Worm (Caenorhabditis elegans) whole organism, L3 larva: Measurements from ENCODE around the gene dnj-13.

Experiments used
- ZK546.5 ChIP-seq: sonication (generic microtip); optimal IDR thresholded peaks from 2 replicates; lab custom pipeline; 2017; ENCODE audit warnings: missing biosample characterization, missing genetic modification characterization
- aly-2 ChIP-seq: fragments of 150-350 bp; optimal IDR thresholded peaks from 2 replicates; lab custom pipeline; 2014; ENCODE audit warnings: missing biosample characterization, missing genetic modification characterization
- ama-1 ChIP-seq: fragments of 150-350 bp; optimal IDR thresholded peaks from 2 replicates; lab custom pipeline; 2018
- ceh-16 ChIP-seq: sonication (generic microtip); optimal IDR thresholded peaks from 2 replicates; lab custom pipeline; 2017; ENCODE audit warnings: missing biosample characterization, missing genetic modification characterization
- ceh-28 ChIP-seq: fragments of 150-350 bp; optimal IDR thresholded peaks from 2 replicates; lab custom pipeline; 2014; ENCODE audit warnings: missing biosample characterization, missing genetic modification reagents, missing genetic modification characterization
- ceh-9 ChIP-seq: sonication (generic microtip); optimal IDR thresholded peaks from 2 replicates; lab custom pipeline; 2018; ENCODE audit warnings: missing biosample characterization, missing genetic modification characterization
- daf-12 ChIP-seq: fragments of 150-350 bp; optimal IDR thresholded peaks from 2 replicates; lab custom pipeline; 2014; ENCODE audit warnings: missing biosample characterization, missing genetic modification reagents, missing genetic modification characterization
- egl-27 ChIP-seq: sonication (generic microtip); optimal IDR thresholded peaks from 4 replicates; lab custom pipeline; 2017; ENCODE audit warnings: missing biosample characterization, missing genetic modification reagents, missing genetic modification characterization
- egl-5 ChIP-seq: fragments of 150-350 bp; optimal IDR thresholded peaks from 2 replicates; lab custom pipeline; 2017; ENCODE audit warnings: missing biosample characterization, missing genetic modification reagents, missing genetic modification characterization, inconsistent platforms
- elt-1 ChIP-seq: fragments of 150-350 bp; optimal IDR thresholded peaks from 2 replicates; lab custom pipeline; 2014; ENCODE audit warnings: missing biosample characterization, missing genetic modification characterization
- elt-2 ChIP-seq: sonication (generic microtip); optimal IDR thresholded peaks from 2 replicates; lab custom pipeline; 2016; ENCODE audit warnings: missing genetic modification reagents, mild to moderate bottlenecking, missing genetic modification characterization, missing compliant biosample characterization
- elt-3 ChIP-seq, 3 experiments: fragments of 150-350 bp in 1 of 3; sonication (generic microtip) in 2 of 3; optimal IDR thresholded peaks; 2 replicates in 2 of 3; 4 replicates in 1 of 3; lab custom pipeline; 2014 to 2017; ENCODE audit warnings: missing biosample characterization in 3 of 3, missing genetic modification characterization in 3 of 3
- eor-1 ChIP-seq, 2 experiments: fragments of 150-350 bp; optimal IDR thresholded peaks; 2 replicates each; lab custom pipeline; 2014 to 2018; ENCODE audit warnings: missing biosample characterization in 2 of 2, missing genetic modification characterization in 2 of 2
- fkh-10 ChIP-seq: sonication (generic microtip); optimal IDR thresholded peaks from 2 replicates; lab custom pipeline; 2017; ENCODE audit warnings: missing biosample characterization, missing genetic modification reagents, missing genetic modification characterization
- lin-15B ChIP-seq: fragments of 150-350 bp; optimal IDR thresholded peaks from 2 replicates; lab custom pipeline; 2014; ENCODE audit warnings: missing biosample characterization, missing genetic modification characterization
- lin-39 ChIP-seq: fragments of 150-350 bp; optimal IDR thresholded peaks from 2 replicates; lab custom pipeline; 2018; ENCODE audit warnings: missing biosample characterization, missing genetic modification reagents, missing genetic modification characterization
- lsy-12 ChIP-seq: sonication (generic microtip); optimal IDR thresholded peaks from 2 replicates; lab custom pipeline; 2016; ENCODE audit warnings: mild to moderate bottlenecking, missing genetic modification characterization, missing compliant biosample characterization
- mdl-1 ChIP-seq: fragments of 150-350 bp; optimal IDR thresholded peaks from 2 replicates; lab custom pipeline; 2014; ENCODE audit warnings: missing biosample characterization, missing genetic modification characterization
- mml-1 ChIP-seq: fragments of 150-350 bp; sonication (generic microtip); optimal IDR thresholded peaks from 3 replicates; lab custom pipeline; 2014; ENCODE audit warnings: missing biosample characterization, missing genetic modification characterization
- nhr-11 ChIP-seq: fragments of 150-350 bp; optimal IDR thresholded peaks from 2 replicates; lab custom pipeline; 2014; ENCODE audit warnings: missing biosample characterization, missing genetic modification characterization
- nhr-23 ChIP-seq: fragments of 150-350 bp; optimal IDR thresholded peaks from 2 replicates; lab custom pipeline; 2014; ENCODE audit warnings: missing biosample characterization, missing genetic modification reagents, missing genetic modification characterization
- nhr-28 ChIP-seq: fragments of 150-350 bp; optimal IDR thresholded peaks from 2 replicates; lab custom pipeline; 2014; ENCODE audit warnings: missing biosample characterization, missing genetic modification characterization
- pha-4 ChIP-seq: fragments of 150-350 bp; optimal IDR thresholded peaks from 2 replicates; lab custom pipeline; 2014; ENCODE audit warnings: missing biosample characterization, missing genetic modification reagents, missing genetic modification characterization
- sea-2 ChIP-seq: fragments of 150-350 bp; sonication (generic microtip); optimal IDR thresholded peaks from 4 replicates; lab custom pipeline; 2014; ENCODE audit warnings: missing biosample characterization, missing genetic modification reagents, missing genetic modification characterization
- skn-1 ChIP-seq: fragments of 150-350 bp; optimal IDR thresholded peaks from 2 replicates; lab custom pipeline; 2014; ENCODE audit warnings: missing biosample characterization, missing genetic modification characterization
- tbx-2 ChIP-seq: sonication (generic microtip); optimal IDR thresholded peaks from 2 replicates; lab custom pipeline; 2016; ENCODE audit warnings: mild to moderate bottlenecking, missing genetic modification characterization, missing compliant biosample characterization
- unc-39 ChIP-seq: sonication (generic microtip); optimal IDR thresholded peaks from 4 replicates; lab custom pipeline; 2017; ENCODE audit warnings: missing biosample characterization, missing genetic modification characterization
- unc-62 ChIP-seq: fragments of 150-350 bp; sonication (generic microtip); optimal IDR thresholded peaks from 4 replicates; lab custom pipeline; 2014; ENCODE audit warnings: missing biosample characterization, missing genetic modification reagents, missing genetic modification characterization
- zag-1 ChIP-seq: fragments of 150-350 bp; optimal IDR thresholded peaks from 2 replicates; lab custom pipeline; 2014; ENCODE audit warnings: missing biosample characterization, missing genetic modification characterization
- ztf-11 ChIP-seq: fragments of 150-350 bp; optimal IDR thresholded peaks from 2 replicates; lab custom pipeline; 2014; ENCODE audit warnings: missing biosample characterization, missing genetic modification characterization
- ztf-4 ChIP-seq: fragments of 150-350 bp; optimal IDR thresholded peaks from 2 replicates; lab custom pipeline; 2014; ENCODE audit warnings: missing biosample characterization, missing genetic modification characterization

The dnj-13 gene

DNA sequence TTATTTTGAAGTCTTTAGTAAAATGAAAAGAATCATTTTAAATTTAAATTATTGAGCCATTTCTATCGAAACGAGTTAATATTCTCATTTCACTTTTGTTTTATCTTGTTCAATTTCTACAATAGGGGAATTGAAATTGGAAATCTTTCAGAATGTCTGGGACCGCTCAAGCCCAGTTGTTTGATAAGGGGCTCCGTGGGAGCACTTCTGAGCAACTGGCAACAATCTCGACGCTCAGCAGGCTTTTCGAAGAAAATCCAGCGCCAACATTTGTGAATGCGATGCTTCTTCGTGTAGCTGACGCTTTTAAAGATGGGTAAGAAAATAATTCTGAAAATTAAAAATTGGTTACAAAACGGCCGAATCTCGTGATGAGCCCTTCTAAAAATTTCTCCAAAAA is 37.2 kb downstream of the dnj-13 start, which contains the start of gene ints-7:
Gene ints-7 (plus strand): TSS at position 152 of the 400 bp plus-strand sequence.
- TF ChIP-seq zag-1, result no peak
- TF ChIP-seq nhr-23 (tag; lab: Kevin White, UChicago), result no peak
- TF ChIP-seq ceh-9 (tag; lab: Kevin White, UChicago), result no peak
- TF ChIP-seq aly-2 (tag; lab: Kevin White, UChicago), result no peak
- no peak for TF ChIP-seq ama-1
- no peak for TF ChIP-seq egl-5
- no peak for TF ChIP-seq sea-2 (GFP tag; lab: Kevin White, UChicago)
- no peak for TF ChIP-seq ceh-16 (tag; lab: Kevin White, UChicago)
- no peak for TF ChIP-seq unc-62 (GFP tag; lab: Kevin White, UChicago)
- no peak for TF ChIP-seq daf-12
- TF ChIP-seq fkh-10 (GFP tag; lab: Kevin White, UChicago), result no peak
- TF ChIP-seq skn-1 (tag; lab: Kevin White, UChicago), result no peak
- no peak for TF ChIP-seq nhr-11 (tag; lab: Kevin White, UChicago)
- TF ChIP-seq eor-1 (tag; optimal IDR thresholded peaks at IDR 0.05; lab: Kevin White, UChicago), result no peak
- TF ChIP-seq elt-1 (tag; lab: Kevin White, UChicago), result no peak
- no peak for TF ChIP-seq lsy-12

DNA sequence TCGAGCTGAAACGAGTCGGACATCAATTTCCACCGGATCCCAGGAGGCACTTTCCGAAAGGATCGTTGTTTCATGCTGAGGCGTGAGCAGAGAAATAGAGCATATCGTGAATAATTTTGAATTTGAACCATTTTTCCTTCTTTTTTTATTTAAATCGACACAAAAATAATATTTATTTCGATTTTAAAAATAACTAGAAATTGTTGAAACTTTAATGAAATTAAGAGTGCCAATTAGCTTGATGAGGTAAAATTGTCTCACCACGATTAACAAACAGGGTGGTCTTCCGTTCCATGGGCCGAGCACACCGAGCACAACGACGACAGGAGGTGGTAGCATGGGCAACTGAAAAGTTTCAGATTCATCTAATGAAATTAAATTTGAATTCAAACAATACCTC is 42.8 kb downstream of the dnj-13 start:
- TF ChIP-seq ceh-16 (tag; lab: Kevin White, UChicago), result no peak
- no peak for TF ChIP-seq unc-39 (tag; lab: Kevin White, UChicago)
- no peak for TF ChIP-seq ZK546.5 (tag; lab: Kevin White, UChicago)
- no peak for TF ChIP-seq ztf-4

- no peak for TF ChIP-seq eor-1 (tag; optimal IDR thresholded peaks at IDR 0.05; lab: Kevin White, UChicago)
- TF ChIP-seq pha-4 (tag; lab: Kevin White, UChicago), result no peak
- TF ChIP-seq ztf-11 (tag; lab: Kevin White, UChicago), result no peak
Measured at ce11 chrII:11591558-11591957, 46.1 kb downstream of the dnj-13 start.

- no peak for TF ChIP-seq lin-39 (tag; lab: Kevin White, UChicago)
- no peak for TF ChIP-seq lsy-12
- TF ChIP-seq ZK546.5 (tag; lab: Kevin White, UChicago), result no peak
- no peak for TF ChIP-seq tbx-2
Measured at ce11 chrII:11592023-11592422, 46.5 kb downstream of the dnj-13 start, which contains the start of gene F07A11.1. Gene F07A11.1 (minus strand): TSS chrII:11592123.

ce11 chrII:11595368-11595996 is 50.0 kb downstream of the dnj-13 start, which contains the start of gene gfat-1:
Gene gfat-1 (minus strand): TSS chrII:11595418.
- TF ChIP-seq nhr-28 (tag; lab: Kevin White, UChicago) (no peak), ama-1 (no peak), unc-39 (tag; lab: Kevin White, UChicago) (no peak), lsy-12 (no peak), tbx-2 (no peak), mml-1 (tag; lab: Kevin White, UChicago) (no peak), lin-15B (tag; lab: Kevin White, UChicago) (peak; percentile 1), eor-1 (tag; optimal IDR thresholded peaks at IDR 0.05; lab: Kevin White, UChicago) (no peak), daf-12 (no peak), unc-62 (GFP tag; lab: Kevin White, UChicago) (no peak), egl-27 (tag; lab: Kevin White, UChicago) (no peak), ztf-11 (tag; lab: Kevin White, UChicago) (no peak), elt-1 (tag; lab: Kevin White, UChicago) (no peak), pha-4 (tag; lab: Kevin White, UChicago) (no peak), lin-39 (tag; lab: Kevin White, UChicago) (peak; percentile 24), ceh-28 (tag; lab: Kevin White, UChicago) (no peak), elt-3 (tag; optimal IDR thresholded peaks at IDR 0.05; lab: Kevin White, UChicago) (no peak), mdl-1 (peak; percentile 45), egl-5 (no peak), sea-2 (GFP tag; lab: Kevin White, UChicago) (no peak), elt-2 (tag; lab: Kevin White, UChicago) (no peak)
